Fruit fly (Drosophila melanogaster): ENCODE measurements around the gene cana.

cana gene

DNA sequence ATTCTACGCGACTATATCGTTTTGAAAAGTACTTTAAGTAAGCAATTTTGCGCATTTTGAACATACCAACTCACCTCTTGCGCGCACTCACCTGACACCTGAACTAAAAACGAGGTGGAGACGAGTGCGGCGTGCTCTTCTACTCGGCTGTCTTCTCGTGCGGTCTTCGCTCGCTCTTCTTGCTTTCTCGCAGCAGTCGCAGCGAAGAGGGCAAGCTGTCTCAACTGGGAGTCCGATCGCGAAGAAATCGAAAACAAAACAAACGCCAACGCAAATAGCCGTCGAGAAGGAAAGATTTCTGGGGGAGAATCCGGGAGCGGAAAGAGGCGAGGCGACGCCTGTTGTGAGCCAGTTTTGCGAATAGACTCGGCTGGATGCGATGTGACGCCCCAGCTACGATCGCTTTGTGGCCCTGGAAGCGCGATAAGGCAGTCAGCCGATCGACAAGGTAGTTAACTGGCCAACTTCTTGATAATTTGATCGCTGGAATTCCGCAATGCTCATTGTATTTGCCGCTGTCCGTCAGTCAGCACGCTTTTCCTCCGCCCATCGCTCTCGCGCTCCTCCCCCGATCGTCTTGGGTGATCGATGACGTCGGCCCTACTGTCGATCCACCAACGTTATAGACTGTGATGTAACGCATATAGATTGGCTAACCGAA is 2.2 kb downstream of the cana start:
- no peak for TF ChIP-seq D1 (tag; optimal IDR thresholded peaks at IDR 0.05)
- no peak for TF ChIP-seq CG34367 (tag; optimal IDR thresholded peaks at IDR 0.05)
- no peak for TF ChIP-seq rn (GFP tag; IDR thresholded peaks at IDR 0.05)
- TF ChIP-seq CG4496 (GFP tag; IDR thresholded peaks at IDR 0.05): peak; percentile 48; the same call in 2 of the 3 replicates
- TF ChIP-seq EcR (GFP tag; optimal IDR thresholded peaks at IDR 0.05): peak; percentile 63
- TF ChIP-seq CG12605 (GFP tag; IDR thresholded peaks at IDR 0.05): peak; percentile 60
- TF ChIP-seq CG9948 (tag; optimal IDR thresholded peaks at IDR 0.05): no peak
- TF ChIP-seq CG8159 (tag; optimal IDR thresholded peaks at IDR 0.05): no peak
- TF ChIP-seq CG32121 (GFP tag; IDR thresholded peaks at IDR 0.05): 0 out of 2 replicates have a peak, but pooled peaks have one; percentile 23
- no peak for TF ChIP-seq Pif1A (GFP tag; optimal IDR thresholded peaks at IDR 0.05)
- TF ChIP-seq CG17806 (tag; optimal IDR thresholded peaks at IDR 0.05): no peak
- peak; percentile 55; the same call in 1 of the 2 replicates for TF ChIP-seq Ets98B (GFP tag; IDR thresholded peaks at IDR 0.05)
- no peak for TF ChIP-seq CG8301 (tag; optimal IDR thresholded peaks at IDR 0.05)
- no peak for TF ChIP-seq gl (tag; optimal IDR thresholded peaks at IDR 0.05)
- peak; percentile 48; the same call in 2 of the 3 replicates for TF ChIP-seq fd96Ca (GFP tag; IDR thresholded peaks at IDR 0.05)
- peak; percentile 82 for TF ChIP-seq CG13204 (GFP tag; optimal IDR thresholded peaks at IDR 0.05)
- TF ChIP-seq CG15710 (tag; optimal IDR thresholded peaks at IDR 0.05): no peak
- TF ChIP-seq Pif1B (GFP tag; optimal IDR thresholded peaks at IDR 0.05): no peak
- peak; percentile 4 for TF ChIP-seq Snoo (tag; optimal IDR thresholded peaks at IDR 0.05)
- no peak for TF ChIP-seq CG10348 (GFP tag; IDR thresholded peaks at IDR 0.05)
- no peak for TF ChIP-seq CG14655 (GFP tag; optimal IDR thresholded peaks at IDR 0.05)

dm6 chr2L:11277927-11278351 is 8.4 kb downstream of the cana start, which contains the start of gene CG33695:
Gene CG33695, plus strand, starts transcription at chr2L:11278021.
- TF ChIP-seq CG14655 (GFP tag; optimal IDR thresholded peaks at IDR 0.05) (no peak), D1 (tag; optimal IDR thresholded peaks at IDR 0.05) (no peak), CG34367 (tag; optimal IDR thresholded peaks at IDR 0.05) (no peak), EcR (GFP tag; optimal IDR thresholded peaks at IDR 0.05) (peak; percentile 37), CG8159 (tag; optimal IDR thresholded peaks at IDR 0.05) (no peak), CG12605 (GFP tag; IDR thresholded peaks at IDR 0.05) (no peak; the same call in 1 of the 2 replicates), CG17806 (tag; optimal IDR thresholded peaks at IDR 0.05) (no peak), Ets98B (GFP tag; IDR thresholded peaks at IDR 0.05) (0 out of 2 replicates have a peak, but pooled peaks have one; percentile 29), CG13204 (GFP tag; optimal IDR thresholded peaks at IDR 0.05) (no peak), Snoo (tag; optimal IDR thresholded peaks at IDR 0.05) (peak; percentile 54), Pif1B (GFP tag; optimal IDR thresholded peaks at IDR 0.05) (no peak), CG15710 (tag; optimal IDR thresholded peaks at IDR 0.05) (peak; percentile 36), rn (GFP tag; IDR thresholded peaks at IDR 0.05) (no peak), CG10348 (GFP tag; IDR thresholded peaks at IDR 0.05) (no peak), CG4496 (GFP tag; IDR thresholded peaks at IDR 0.05) (0 out of 3 replicates have a peak, but pooled peaks have one; percentile 24), Pif1A (GFP tag; optimal IDR thresholded peaks at IDR 0.05) (no peak), CG8301 (tag; optimal IDR thresholded peaks at IDR 0.05) (no peak), CG9948 (tag; optimal IDR thresholded peaks at IDR 0.05) (no peak), fd96Ca (GFP tag; IDR thresholded peaks at IDR 0.05) (no peak), CG32121 (GFP tag; IDR thresholded peaks at IDR 0.05) (peak; percentile 42; the same call in 1 of the 2 replicates), gl (tag; optimal IDR thresholded peaks at IDR 0.05) (no peak)

- TF ChIP-seq CG10348 (GFP tag; IDR thresholded peaks at IDR 0.05) (no peak), EcR (GFP tag; optimal IDR thresholded peaks at IDR 0.05) (no peak), CG34367 (tag; optimal IDR thresholded peaks at IDR 0.05) (no peak), CG13204 (GFP tag; optimal IDR thresholded peaks at IDR 0.05) (no peak), CG32121 (GFP tag; IDR thresholded peaks at IDR 0.05) (no peak), CG15710 (tag; optimal IDR thresholded peaks at IDR 0.05) (no peak), CG8159 (tag; optimal IDR thresholded peaks at IDR 0.05) (no peak), CG9948 (tag; optimal IDR thresholded peaks at IDR 0.05) (no peak), CG12605 (GFP tag; IDR thresholded peaks at IDR 0.05) (no peak)
These were observed 10.5 kb downstream of the cana start, which contains the start of gene Ppt2 for dm6 chr2L:11280090-11280489. Gene Ppt2, plus strand, starts transcription at chr2L:11280298.

DNA sequence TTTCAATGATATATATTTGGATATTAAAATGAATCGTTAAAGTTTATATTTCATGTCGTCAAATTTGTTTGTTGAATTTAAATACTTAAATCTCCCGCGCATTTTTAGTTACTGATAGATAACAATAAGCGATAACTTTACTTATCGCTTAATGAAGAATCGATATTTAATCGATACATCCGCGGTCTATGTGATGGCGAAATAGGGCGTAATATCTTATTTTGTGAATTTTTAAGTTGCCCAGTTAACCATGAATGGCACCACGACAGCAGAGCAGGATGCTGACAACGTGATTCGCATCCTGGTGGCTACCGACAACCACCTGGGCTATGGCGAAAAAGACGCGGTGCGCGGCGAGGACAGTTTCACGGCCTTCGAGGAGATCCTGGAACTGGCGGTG is 12.3 kb downstream of the cana start, which contains the start of gene mre11:
Gene mre11 (plus strand): TSS at position 161 of the 400 bp plus-strand sequence.
- TF ChIP-seq fd96Ca (GFP tag; IDR thresholded peaks at IDR 0.05) (no peak), CG8301 (tag; optimal IDR thresholded peaks at IDR 0.05) (no peak), Pif1B (GFP tag; optimal IDR thresholded peaks at IDR 0.05) (no peak), CG8159 (tag; optimal IDR thresholded peaks at IDR 0.05) (no peak), CG9948 (tag; optimal IDR thresholded peaks at IDR 0.05) (no peak), CG4496 (GFP tag; IDR thresholded peaks at IDR 0.05) (no peak), Snoo (tag; optimal IDR thresholded peaks at IDR 0.05) (no peak), CG10348 (GFP tag; IDR thresholded peaks at IDR 0.05) (no peak), Pif1A (GFP tag; optimal IDR thresholded peaks at IDR 0.05) (no peak), CG12605 (GFP tag; IDR thresholded peaks at IDR 0.05) (no peak), CG32121 (GFP tag; IDR thresholded peaks at IDR 0.05) (no peak)

- no peak for TF ChIP-seq fd96Ca (GFP tag; IDR thresholded peaks at IDR 0.05)
- no peak for TF ChIP-seq Snoo (tag; optimal IDR thresholded peaks at IDR 0.05)
- no peak for TF ChIP-seq CG14655 (GFP tag; optimal IDR thresholded peaks at IDR 0.05)
These were observed 16.0 kb downstream of the cana start, which contains the start of gene Osi21 for dm6 chr2L:11285606-11286005. Gene Osi21, minus strand, starts transcription at chr2L:11285706.

DNA sequence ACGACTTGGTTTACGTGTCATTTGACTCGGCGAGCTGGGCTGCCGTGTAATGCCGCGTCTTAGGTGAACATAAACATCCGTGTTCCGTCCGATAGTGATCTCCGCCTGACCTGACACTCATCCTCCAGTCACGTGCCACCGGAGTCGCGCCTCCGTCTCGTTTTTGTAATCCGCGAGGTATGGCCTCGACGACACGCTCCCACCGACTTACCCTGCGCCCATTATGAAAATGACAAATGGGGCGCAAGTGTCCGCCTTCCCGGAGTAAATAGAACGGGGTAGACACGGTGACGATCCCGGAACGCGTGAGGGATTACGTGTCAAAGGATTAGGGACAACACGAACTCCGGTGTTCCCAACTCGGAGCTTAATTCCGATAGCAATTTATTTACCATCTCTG is 26.2 kb downstream of the cana start:
- TF ChIP-seq rn (GFP tag; IDR thresholded peaks at IDR 0.05): no peak
- TF ChIP-seq CG10348 (GFP tag; IDR thresholded peaks at IDR 0.05): no peak
- no peak for TF ChIP-seq Snoo (tag; optimal IDR thresholded peaks at IDR 0.05)
- no peak for TF ChIP-seq CG4496 (GFP tag; IDR thresholded peaks at IDR 0.05)
- no peak for TF ChIP-seq CG8301 (tag; optimal IDR thresholded peaks at IDR 0.05)
- TF ChIP-seq CG8159 (tag; optimal IDR thresholded peaks at IDR 0.05): no peak
- TF ChIP-seq CG9948 (tag; optimal IDR thresholded peaks at IDR 0.05): no peak
- TF ChIP-seq CG12605 (GFP tag; IDR thresholded peaks at IDR 0.05): no peak
- no peak for TF ChIP-seq CG32121 (GFP tag; IDR thresholded peaks at IDR 0.05)
- no peak for TF ChIP-seq Pif1A (GFP tag; optimal IDR thresholded peaks at IDR 0.05)
- TF ChIP-seq CG17806 (tag; optimal IDR thresholded peaks at IDR 0.05): no peak
- TF ChIP-seq Ets98B (GFP tag; IDR thresholded peaks at IDR 0.05): no peak

Data from whole organism, pupa.